Worm (Caenorhabditis elegans) whole organism, late embryonic: ENCODE results near the gene htp-2.

ENCODE experiments used
- pha-4 ChIP-seq: fragments of 150-350 bp; optimal IDR thresholded peaks from 2 replicates; lab custom pipeline; 2018; ENCODE audit warnings: missing biosample characterization, missing genetic modification reagents, missing genetic modification characterization
- unc-55 ChIP-seq: sonication (generic microtip); optimal IDR thresholded peaks from 2 replicates; lab custom pipeline; 2017; ENCODE audit warnings: missing biosample characterization, missing genetic modification reagents, missing genetic modification characterization

DNA sequence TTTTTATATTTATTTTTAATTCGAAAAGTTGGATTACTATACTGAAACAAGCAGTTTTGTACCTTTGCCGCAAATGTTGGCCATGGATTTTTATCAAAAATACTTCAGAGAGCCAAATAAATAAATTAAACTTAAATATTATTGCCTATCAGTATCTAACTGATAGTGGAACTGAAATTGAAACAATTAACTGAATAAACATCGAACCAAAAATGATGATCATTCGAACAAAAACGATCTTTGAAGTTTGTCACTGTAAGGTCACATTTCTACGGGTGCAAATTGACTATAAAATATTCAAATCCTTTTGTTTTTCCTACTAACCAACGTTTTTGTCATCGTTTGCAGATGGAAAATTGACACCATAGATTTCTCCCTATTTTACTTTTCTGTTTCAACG lies 23.7 kb downstream of the htp-2 start:
- TF ChIP-seq unc-55 (no peak), pha-4 (tag; lab: Kevin White, UChicago) (no peak)
